Fruit fly (Drosophila melanogaster) whole organism, pupa: ENCODE results near the gene CG7231.

Experiments used
- CG10348 ChIP-seq: fragments of 200-800 bp; sonication (Bioruptor generic); IDR thresholded peaks from 2 replicates; pipeline ENCODE4 v1.3.6; 2022; ENCODE audit warnings: missing biosample characterization, missing genetic modification characterization
- CG12605 ChIP-seq: fragments of 200-800 bp; sonication (Bioruptor generic); IDR thresholded peaks from 2 replicates; pipeline ENCODE4 v1.3.6; 2022; ENCODE audit warnings: missing biosample characterization, missing genetic modification characterization
- CG13204 ChIP-seq: fragments of 200-800 bp; sonication (Bioruptor generic); optimal IDR thresholded peaks from 2 replicates; lab custom pipeline; 2018; ENCODE audit warnings: missing biosample characterization, mild to moderate bottlenecking, missing genetic modification characterization, moderate library complexity
- CG14655 ChIP-seq: fragments of 200-800 bp; sonication (Bioruptor generic); optimal IDR thresholded peaks from 3 replicates; lab custom pipeline; 2017; ENCODE audit warnings: mild to moderate bottlenecking, missing biosample characterization, missing genetic modification reagents, missing genetic modification characterization
- CG15710 ChIP-seq: fragments of 200-800 bp; sonication (Bioruptor generic); optimal IDR thresholded peaks from 2 replicates; lab custom pipeline; 2018; ENCODE audit warnings: missing biosample characterization, mild to moderate bottlenecking, missing genetic modification characterization, moderate library complexity
- CG17806 ChIP-seq: fragments of 200-800 bp; sonication (Bioruptor generic); optimal IDR thresholded peaks from 2 replicates; lab custom pipeline; 2018; ENCODE audit warnings: missing biosample characterization, mild to moderate bottlenecking, missing genetic modification characterization, moderate library complexity
- CG32121 ChIP-seq: fragments of 200-800 bp; sonication (Bioruptor generic); IDR thresholded peaks from 2 replicates; pipeline ENCODE4 v1.3.6; 2022; ENCODE audit warnings: missing biosample characterization, missing genetic modification characterization
- CG34367 ChIP-seq: fragments of 200-800 bp; sonication (Bioruptor generic); optimal IDR thresholded peaks from 2 replicates; lab custom pipeline; 2018; ENCODE audit warnings: missing biosample characterization, mild to moderate bottlenecking, missing genetic modification characterization
- CG4496 ChIP-seq: fragments of 200-800 bp; sonication (Bioruptor generic); IDR thresholded peaks from 3 replicates; pipeline ENCODE4 v1.3.6; 2022; ENCODE audit warnings: missing biosample characterization, missing genetic modification characterization
- CG8159 ChIP-seq: fragments of 200-800 bp; sonication (Bioruptor generic); optimal IDR thresholded peaks from 3 replicates; lab custom pipeline; 2018; ENCODE audit warnings: missing biosample characterization, mild to moderate bottlenecking, missing genetic modification characterization, moderate library complexity
- CG8301 ChIP-seq: fragments of 200-800 bp; sonication (Bioruptor generic); optimal IDR thresholded peaks from 2 replicates; lab custom pipeline; 2018; ENCODE audit warnings: missing biosample characterization, mild to moderate bottlenecking, missing genetic modification characterization
- CG9948 ChIP-seq: fragments of 200-800 bp; sonication (Bioruptor generic); optimal IDR thresholded peaks from 2 replicates; lab custom pipeline; 2018; ENCODE audit warnings: missing biosample characterization, mild to moderate bottlenecking, missing genetic modification characterization, moderate library complexity
- D1 ChIP-seq: fragments of 200-800 bp; sonication (Bioruptor generic); optimal IDR thresholded peaks from 2 replicates; lab custom pipeline; 2018; ENCODE audit warnings: missing biosample characterization, mild to moderate bottlenecking, missing genetic modification characterization, moderate library complexity
- EcR ChIP-seq: fragments of 200-800 bp; sonication (Bioruptor generic); optimal IDR thresholded peaks from 3 replicates; lab custom pipeline; 2019; ENCODE audit warnings: missing biosample characterization, missing genetic modification characterization, mild to moderate bottlenecking, moderate library complexity, missing genetic modification reagents
- Ets98B ChIP-seq: fragments of 200-800 bp; sonication (Bioruptor generic); IDR thresholded peaks from 2 replicates; pipeline ENCODE4 v1.3.6; 2022; ENCODE audit warnings: missing biosample characterization, missing genetic modification characterization
- Pif1A ChIP-seq: fragments of 200-800 bp; sonication (Bioruptor generic); optimal IDR thresholded peaks from 3 replicates; lab custom pipeline; 2016; ENCODE audit warnings: missing biosample characterization, missing genetic modification characterization
- Pif1B ChIP-seq: fragments of 200-800 bp; sonication (Bioruptor generic); optimal IDR thresholded peaks from 3 replicates; lab custom pipeline; 2016; ENCODE audit warnings: missing biosample characterization, missing genetic modification characterization
- Snoo ChIP-seq: fragments of 200-800 bp; sonication (Bioruptor generic); optimal IDR thresholded peaks from 3 replicates; lab custom pipeline; 2017; ENCODE audit warnings: missing biosample characterization, mild to moderate bottlenecking, missing genetic modification characterization, inconsistent platforms
- fd96Ca ChIP-seq: fragments of 200-800 bp; sonication (Bioruptor generic); IDR thresholded peaks from 3 replicates; pipeline ENCODE4 v1.3.6; 2022; ENCODE audit warnings: missing biosample characterization, missing genetic modification characterization
- gl ChIP-seq: fragments of 200-800 bp; sonication (Bioruptor generic); optimal IDR thresholded peaks from 2 replicates; lab custom pipeline; 2018; ENCODE audit warnings: missing biosample characterization, mild to moderate bottlenecking, missing genetic modification characterization
- rn ChIP-seq: fragments of 200-800 bp; sonication (Bioruptor generic); IDR thresholded peaks from 2 replicates; pipeline ENCODE4 v1.3.6; 2022; ENCODE audit warnings: missing biosample characterization, missing genetic modification characterization

The CG7231 gene

dm6 chr2L:8006038-8006437 is 22.3 kb downstream of the CG7231 start:
- peak; percentile 76 for TF ChIP-seq Pif1A
- peak; percentile 52 for TF ChIP-seq gl (tag; lab: Kevin White, UChicago)
- peak; percentile 68 for TF ChIP-seq CG17806
- TF ChIP-seq D1 (tag; lab: Kevin White, UChicago) = peak; percentile 19
- TF ChIP-seq CG4496 (GFP tag; lab: Robert Waterston, UW) = peak; percentile 50; the same call in 2 of the 3 replicates
- peak; percentile 52 for TF ChIP-seq CG9948
- TF ChIP-seq CG14655 (GFP tag; lab: Kevin White, UChicago) = peak; percentile 73
- peak; percentile 62 for TF ChIP-seq CG8301 (tag; lab: Kevin White, UChicago)
- peak; percentile 49 for TF ChIP-seq CG34367 (tag; lab: Kevin White, UChicago)
- TF ChIP-seq CG15710 (tag; lab: Kevin White, UChicago) = peak; percentile 70
- peak; percentile 13; the same call in 1 of the 2 replicates for TF ChIP-seq CG12605 (GFP tag; lab: Robert Waterston, UW)
- TF ChIP-seq CG8159 (tag; lab: Kevin White, UChicago) = peak; percentile 82
- TF ChIP-seq CG32121 (GFP tag; lab: Robert Waterston, UW) = 0 out of 2 replicates have a peak, but pooled peaks have one; percentile 29
- peak; percentile 52 for TF ChIP-seq Ets98B (GFP tag; lab: Robert Waterston, UW)
- peak; percentile 47 for TF ChIP-seq Pif1B
- peak; percentile 30 for TF ChIP-seq Snoo (tag; lab: Kevin White, UChicago)
- no peak for TF ChIP-seq CG10348 (GFP tag; lab: Robert Waterston, UW)
- TF ChIP-seq CG13204 (GFP tag; lab: Kevin White, UChicago) = no peak
- peak; percentile 65 for TF ChIP-seq EcR (GFP tag; lab: Kevin White, UChicago)
- TF ChIP-seq rn (GFP tag; lab: Robert Waterston, UW) = peak; percentile 18; the same call in 1 of the 2 replicates
- TF ChIP-seq fd96Ca (GFP tag; lab: Robert Waterston, UW) = peak; percentile 57; the same call in 2 of the 3 replicates

DNA sequence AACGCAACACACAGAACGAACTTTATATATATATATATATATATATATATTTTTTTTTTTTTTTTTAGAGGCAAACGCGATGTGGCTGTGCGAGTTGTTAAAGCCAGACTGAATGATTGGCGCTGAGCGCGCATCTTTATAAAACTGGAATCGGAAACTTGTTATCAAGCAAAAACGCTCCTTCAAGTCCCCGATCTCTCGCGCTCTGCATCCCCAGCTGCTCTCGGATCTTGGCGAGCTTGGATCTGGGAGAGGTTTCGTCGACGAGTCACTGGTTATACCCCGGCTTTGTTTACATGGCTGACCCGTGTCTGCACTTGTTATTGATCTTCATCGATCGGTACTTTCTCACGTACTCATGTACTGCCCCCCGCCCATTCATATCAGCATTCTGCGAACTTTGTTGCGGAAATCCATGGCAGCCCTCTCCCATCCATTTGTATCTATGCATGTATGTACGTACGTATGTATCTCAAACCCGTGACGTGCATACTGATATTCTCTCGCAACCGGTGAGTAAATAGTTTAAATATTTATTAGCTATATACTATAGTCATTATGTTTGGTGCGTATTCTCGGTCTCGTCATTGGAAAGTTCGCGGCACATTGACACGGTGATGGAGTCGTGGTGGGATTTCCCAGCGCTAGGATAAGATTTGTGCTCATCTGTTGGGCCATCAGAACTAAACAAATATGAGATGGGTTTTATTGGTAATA is 23.6 kb downstream of the CG7231 start, which contains the start of gene Spn28Dc:
Gene Spn28Dc (minus strand): TSS at position 51 of the 717 bp plus-strand sequence.
- peak; percentile 33 for TF ChIP-seq gl (tag; lab: Kevin White, UChicago)
- 0 out of 3 replicates have a peak, but pooled peaks have one; percentile 25 for TF ChIP-seq fd96Ca (GFP tag; lab: Robert Waterston, UW)
- peak; percentile 44 for TF ChIP-seq Pif1B
- no peak for TF ChIP-seq CG34367 (tag; lab: Kevin White, UChicago)
- TF ChIP-seq rn (GFP tag; lab: Robert Waterston, UW) = no peak
- no peak for TF ChIP-seq CG12605 (GFP tag; lab: Robert Waterston, UW)
- TF ChIP-seq EcR (GFP tag; lab: Kevin White, UChicago) = peak; percentile 72
- TF ChIP-seq CG8159 (tag; lab: Kevin White, UChicago) = no peak
- TF ChIP-seq CG9948 = no peak
- no peak for TF ChIP-seq Ets98B (GFP tag; lab: Robert Waterston, UW)
- no peak for TF ChIP-seq D1 (tag; lab: Kevin White, UChicago)
- TF ChIP-seq CG10348 (GFP tag; lab: Robert Waterston, UW) = no peak
- no peak for TF ChIP-seq CG17806
- TF ChIP-seq Snoo (tag; lab: Kevin White, UChicago) = peak; percentile 29
- TF ChIP-seq CG13204 (GFP tag; lab: Kevin White, UChicago) = peak; percentile 13
- TF ChIP-seq CG14655 (GFP tag; lab: Kevin White, UChicago) = no peak
- no peak for TF ChIP-seq CG8301 (tag; lab: Kevin White, UChicago)
- no peak for TF ChIP-seq CG15710 (tag; lab: Kevin White, UChicago)

dm6 chr2L:8009283-8010211 is 25.8 kb downstream of the CG7231 start, which contains the start of gene CG12560:
TSS of gene CG12560 (minus strand) at chr2L:8009477.
- TF ChIP-seq CG4496 (GFP tag; lab: Robert Waterston, UW) (peak; percentile 30; the same call in 1 of the 3 replicates), Pif1B (peak; percentile 15), CG13204 (GFP tag; lab: Kevin White, UChicago) (peak; percentile 49), Snoo (tag; lab: Kevin White, UChicago) (no peak), CG34367 (tag; lab: Kevin White, UChicago) (peak; percentile 21), EcR (GFP tag; lab: Kevin White, UChicago) (peak; percentile 47), Pif1A (peak; percentile 45), Ets98B (GFP tag; lab: Robert Waterston, UW) (peak; percentile 35; the same call in 1 of the 2 replicates), gl (tag; lab: Kevin White, UChicago) (peak; percentile 43), CG15710 (tag; lab: Kevin White, UChicago) (peak; percentile 28), CG17806 (no peak), CG12605 (GFP tag; lab: Robert Waterston, UW) (peak; percentile 88), fd96Ca (GFP tag; lab: Robert Waterston, UW) (no peak)
- TF ChIP-seq, all 21 proteins: peak for 10

- TF ChIP-seq CG32121 (GFP tag; lab: Robert Waterston, UW) (no peak), D1 (tag; lab: Kevin White, UChicago) (peak; percentile 14), CG12605 (GFP tag; lab: Robert Waterston, UW) (peak; percentile 48)
Measured at dm6 chr2L:8010602-8011455, 27.1 kb downstream of the CG7231 start, which contains the start of the genes Glyat and Tg. TSS of gene Glyat (minus strand) at chr2L:8010652. TSS of gene Tg (plus strand) at chr2L:8011405.
